Worm (Caenorhabditis elegans) whole organism, L4 larva: ENCODE measurements around the gene ceh-16.

Experiments used
- F10B5.3 ChIP-seq: sonication (generic microtip); optimal IDR thresholded peaks from 2 replicates; lab custom pipeline; 2016; ENCODE audit warnings: mild to moderate bottlenecking, missing genetic modification characterization, missing compliant biosample characterization
- F26F4.8 ChIP-seq: fragments of 200-800 bp; sonication (Bioruptor generic); conservative IDR thresholded peaks from 2 replicates; pipeline ENCODE4 v1.3.6; 2022; ENCODE audit warnings: missing genetic modification characterization, missing compliant biosample characterization
- F49E8.2 ChIP-seq: sonication (generic microtip); optimal IDR thresholded peaks from 2 replicates; lab custom pipeline; 2016; ENCODE audit warnings: missing compliant biosample characterization, mild to moderate bottlenecking, missing genetic modification characterization, borderline replicate concordance
- Y105C5A.15 ChIP-seq: fragments of 200-800 bp; sonication (Bioruptor generic); IDR thresholded peaks from 2 replicates; pipeline ENCODE4 v1.3.6; 2022; ENCODE audit warnings: missing genetic modification characterization, missing compliant biosample characterization
- Y75B8A.6 ChIP-seq: fragments of 200-800 bp; sonication (Bioruptor generic); IDR thresholded peaks from 2 replicates; pipeline ENCODE4 v1.3.6; 2022; ENCODE audit warnings: missing genetic modification reagents, missing genetic modification characterization, missing compliant biosample characterization
- ZK546.5 ChIP-seq, 2 experiments: sonication (generic microtip); optimal IDR thresholded peaks; 2 replicates each; lab custom pipeline; 2017; ENCODE audit warnings: missing biosample characterization in 2 of 2, missing genetic modification characterization in 2 of 2
- aha-1 ChIP-seq: fragments of 150-350 bp; peaks from one replicate; lab custom pipeline; 2014; ENCODE audit warnings: missing biosample characterization, missing genetic modification characterization
- aly-2 ChIP-seq: sonication (generic microtip); optimal IDR thresholded peaks from 2 replicates; lab custom pipeline; 2018; ENCODE audit warnings: missing biosample characterization, missing genetic modification characterization
- arid-1 ChIP-seq: fragments of 200-800 bp; sonication (Bioruptor generic); conservative IDR thresholded peaks from 2 replicates; pipeline ENCODE4 v1.3.6; 2022; ENCODE audit warnings: missing genetic modification reagents, missing genetic modification characterization, missing compliant biosample characterization
- attf-4 ChIP-seq: sonication (generic microtip); optimal IDR thresholded peaks from 3 replicates; lab custom pipeline; 2017; ENCODE audit warnings: missing biosample characterization, missing genetic modification characterization
- ceh-32 ChIP-seq: sonication (generic microtip); optimal IDR thresholded peaks from 2 replicates; lab custom pipeline; 2016; ENCODE audit warnings: mild to moderate bottlenecking, missing genetic modification characterization, missing compliant biosample characterization; ENCODE audit not compliant: poor library complexity
- ceh-44 ChIP-seq: fragments of 200-800 bp; sonication (Bioruptor generic); IDR thresholded peaks from 2 replicates; pipeline ENCODE4 v1.3.6; 2022; ENCODE audit warnings: missing genetic modification reagents, missing genetic modification characterization, missing compliant biosample characterization
- ceh-62 ChIP-seq: sonication (generic microtip); optimal IDR thresholded peaks from 2 replicates; lab custom pipeline; 2017; ENCODE audit warnings: missing biosample characterization, missing genetic modification characterization
- daf-8 ChIP-seq: fragments of 200-800 bp; sonication (Bioruptor generic); IDR thresholded peaks from 2 replicates; pipeline ENCODE4 v1.3.6; 2022; ENCODE audit warnings: missing genetic modification characterization, missing compliant biosample characterization
- dmd-9 ChIP-seq: fragments of 200-800 bp; sonication (Bioruptor generic); IDR thresholded peaks from 2 replicates; pipeline ENCODE4 v1.3.6; 2022; ENCODE audit warnings: missing genetic modification reagents, missing genetic modification characterization, missing compliant biosample characterization
- dpl-1 ChIP-seq: fragments of 150-350 bp; optimal IDR thresholded peaks from 2 replicates; lab custom pipeline; 2014; ENCODE audit warnings: missing biosample characterization, missing genetic modification reagents, missing genetic modification characterization
- duxl-1 ChIP-seq: sonication (generic microtip); optimal IDR thresholded peaks from 2 replicates; lab custom pipeline; 2016; ENCODE audit warnings: mild to moderate bottlenecking, missing genetic modification characterization, moderate library complexity, missing compliant biosample characterization; ENCODE audit not compliant: poor library complexity
- egl-27 ChIP-seq: sonication (generic microtip); optimal IDR thresholded peaks from 3 replicates; lab custom pipeline; 2017; ENCODE audit warnings: missing biosample characterization, missing genetic modification reagents, missing genetic modification characterization
- gei-8 ChIP-seq: fragments of 200-800 bp; sonication (Bioruptor generic); optimal IDR thresholded peaks from 2 replicates; lab custom pipeline; 2018; ENCODE audit warnings: mild to moderate bottlenecking, missing genetic modification characterization, missing compliant biosample characterization
- hif-1 ChIP-seq, 2 experiments: sonication (generic microtip); optimal IDR thresholded peaks; 2 replicates each; lab custom pipeline; 2016 to 2017; ENCODE audit warnings: missing compliant biosample characterization in 2 of 2, missing genetic modification characterization in 2 of 2, missing genetic modification reagents in 2 of 2, missing genotype in 2 of 2, mild to moderate bottlenecking in 1 of 2
- hmg-1.1 ChIP-seq: fragments of 200-800 bp; sonication (Bioruptor generic); IDR thresholded peaks from 2 replicates; pipeline ENCODE4 v1.3.6; 2022; ENCODE audit warnings: missing genetic modification reagents, missing genetic modification characterization, missing compliant biosample characterization
- lim-7 ChIP-seq: fragments of 200-800 bp; sonication (Bioruptor generic); IDR thresholded peaks from 2 replicates; pipeline ENCODE4 v1.3.6; 2022; ENCODE audit warnings: missing genetic modification characterization, missing compliant biosample characterization
- lir-3 ChIP-seq: sonication (generic microtip); optimal IDR thresholded peaks from 2 replicates; lab custom pipeline; 2016; ENCODE audit warnings: mild to moderate bottlenecking, missing genetic modification characterization, missing compliant biosample characterization
- lsy-2 ChIP-seq, 2 experiments: fragments of 150-350 bp in 1 of 2; sonication (generic microtip) in 1 of 2; optimal IDR thresholded peaks; 2 replicates each; lab custom pipeline; 2014 to 2017; ENCODE audit warnings: missing biosample characterization in 2 of 2, missing genetic modification characterization in 2 of 2
- mdt-29 ChIP-seq: fragments of 200-800 bp; sonication (Bioruptor generic); IDR thresholded peaks from 2 replicates; pipeline ENCODE4 v1.3.6; 2022; ENCODE audit warnings: missing genetic modification reagents, missing genetic modification characterization, missing compliant biosample characterization
- mes-2 ChIP-seq: sonication (generic microtip); optimal IDR thresholded peaks from 2 replicates; lab custom pipeline; 2016; ENCODE audit warnings: missing genotype, mild to moderate bottlenecking, missing genetic modification characterization, missing compliant biosample characterization; ENCODE audit not compliant: poor library complexity, severe bottlenecking
- nhr-28 ChIP-seq: fragments of 150-350 bp; optimal IDR thresholded peaks from 2 replicates; lab custom pipeline; 2014; ENCODE audit warnings: missing biosample characterization, missing genetic modification characterization
- pha-4 ChIP-seq, 2 experiments: fragments of 150-350 bp in 1 of 2; fragments of 200-800 bp in 1 of 2; sonication (Bioruptor generic) in 1 of 2; IDR thresholded peaks in 1 of 2; optimal IDR thresholded peaks in 1 of 2; 2 replicates each; pipeline versions ENCODE4 v1.3.6 to Lab custom; 2014 to 2022; ENCODE audit warnings: missing genetic modification characterization in 2 of 2, missing genetic modification reagents in 2 of 2, missing biosample characterization in 1 of 2, missing compliant biosample characterization in 1 of 2
- pqm-1 ChIP-seq: sonication (generic microtip); optimal IDR thresholded peaks from 2 replicates; lab custom pipeline; 2017; ENCODE audit warnings: missing biosample characterization, missing genetic modification characterization
- sdz-12 ChIP-seq: fragments of 200-800 bp; sonication (Bioruptor generic); optimal IDR thresholded peaks from 2 replicates; lab custom pipeline; 2018; ENCODE audit warnings: mild to moderate bottlenecking, missing genetic modification characterization, missing compliant biosample characterization
- snpc-1.2 ChIP-seq: fragments of 200-800 bp; sonication (Bioruptor generic); IDR thresholded peaks from 2 replicates; pipeline ENCODE4 v1.3.6; 2022; ENCODE audit warnings: missing genetic modification reagents, missing genetic modification characterization, missing compliant biosample characterization
- snpc-4 ChIP-seq: fragments of 150-350 bp; optimal IDR thresholded peaks from 2 replicates; lab custom pipeline; 2014; ENCODE audit warnings: missing biosample characterization, missing genetic modification characterization
- spr-1 ChIP-seq: sonication (generic microtip); optimal IDR thresholded peaks from 2 replicates; lab custom pipeline; 2016; ENCODE audit warnings: mild to moderate bottlenecking, missing genetic modification characterization, missing compliant biosample characterization
- tag-97 ChIP-seq: fragments of 200-800 bp; sonication (Bioruptor generic); IDR thresholded peaks from 2 replicates; pipeline ENCODE4 v1.3.6; 2022; ENCODE audit warnings: missing genetic modification characterization, missing compliant biosample characterization
- unc-62 ChIP-seq, 3 experiments: fragments of 150-350 bp in 1 of 3; sonication (generic microtip); optimal IDR thresholded peaks in 2 of 3; peaks in 1 of 3; 1 replicate in 1 of 3; 2 replicates in 2 of 3; lab custom pipeline; 2014 to 2017; ENCODE audit warnings: missing biosample characterization in 3 of 3, missing genetic modification characterization in 3 of 3, missing genetic modification reagents in 3 of 3, missing genotype in 1 of 3
- vab-7 ChIP-seq: fragments of 200-800 bp; sonication (Bioruptor generic); IDR thresholded peaks from 2 replicates; pipeline ENCODE4 v1.3.6; 2022; ENCODE audit warnings: missing genetic modification reagents, missing genetic modification characterization, missing compliant biosample characterization
- zfp-3 ChIP-seq: fragments of 200-800 bp; sonication (Bioruptor generic); conservative IDR thresholded peaks from 2 replicates; pipeline ENCODE4 v1.3.6; 2022; ENCODE audit warnings: missing genetic modification reagents, missing genetic modification characterization, missing compliant biosample characterization
- ztf-11 ChIP-seq: fragments of 150-350 bp; optimal IDR thresholded peaks from 2 replicates; lab custom pipeline; 2014; ENCODE audit warnings: missing biosample characterization, missing genetic modification characterization

Gene ceh-16

DNA sequence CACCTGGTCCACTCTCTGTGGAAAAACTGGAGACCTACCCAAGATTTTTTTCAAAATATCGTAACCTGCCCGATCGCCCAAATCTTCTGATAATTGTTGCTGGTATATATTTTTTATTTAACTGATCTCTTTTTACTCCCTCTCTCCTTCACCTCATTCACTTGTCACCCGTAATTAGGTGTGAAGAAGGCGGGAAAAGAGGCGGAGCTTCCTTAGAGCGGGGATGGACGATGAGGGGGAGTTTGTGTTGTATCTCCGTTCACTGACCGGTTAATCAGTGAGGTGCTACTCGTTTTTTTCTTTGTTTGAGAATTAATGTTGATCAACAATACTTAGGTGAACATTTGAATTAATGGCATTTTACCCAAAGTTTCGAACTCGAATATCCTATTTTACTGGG is at the start of gene ceh-16:
ceh-16 (plus strand) TSS at position 301 of the 400 bp plus-strand sequence.
- no peak for TF ChIP-seq F10B5.3
- no peak for TF ChIP-seq aly-2 (tag; lab: Kevin White, UChicago)
- TF ChIP-seq egl-27, result no peak
- no peak for TF ChIP-seq pqm-1
- TF ChIP-seq F26F4.8 (GFP tag; lab: Robert Waterston, UW), result no peak

DNA sequence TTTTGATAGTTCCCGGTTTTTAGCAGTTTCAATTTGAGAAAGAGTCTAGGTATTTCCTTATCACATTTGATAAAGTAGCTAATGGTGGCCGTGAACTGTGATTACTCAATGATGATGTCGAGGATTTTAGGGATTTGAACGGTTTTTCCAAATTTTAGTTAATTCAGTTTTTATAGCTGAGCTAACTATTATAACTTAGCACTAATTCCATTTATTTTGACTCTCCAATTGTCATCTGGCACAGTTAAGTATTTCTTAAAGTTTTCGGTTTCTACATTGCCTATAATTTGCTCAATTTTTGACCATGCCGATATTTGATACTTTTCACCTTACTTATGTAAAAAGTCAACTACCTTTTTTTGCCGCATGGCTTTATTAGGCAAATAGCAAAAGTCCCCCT is 49.2 kb upstream of the ceh-16 start:
- TF ChIP-seq unc-62 (GFP tag; optimal IDR thresholded peaks at IDR 0.05 in 1 of 2; lab: Kevin White, UChicago) (peak in 1 of 2 experiments; percentile 90), unc-62 (tag; optimal IDR thresholded peaks at IDR 0.05; lab: Kevin White, UChicago) (no peak), ztf-11 (tag; lab: Kevin White, UChicago) (no peak)

DNA sequence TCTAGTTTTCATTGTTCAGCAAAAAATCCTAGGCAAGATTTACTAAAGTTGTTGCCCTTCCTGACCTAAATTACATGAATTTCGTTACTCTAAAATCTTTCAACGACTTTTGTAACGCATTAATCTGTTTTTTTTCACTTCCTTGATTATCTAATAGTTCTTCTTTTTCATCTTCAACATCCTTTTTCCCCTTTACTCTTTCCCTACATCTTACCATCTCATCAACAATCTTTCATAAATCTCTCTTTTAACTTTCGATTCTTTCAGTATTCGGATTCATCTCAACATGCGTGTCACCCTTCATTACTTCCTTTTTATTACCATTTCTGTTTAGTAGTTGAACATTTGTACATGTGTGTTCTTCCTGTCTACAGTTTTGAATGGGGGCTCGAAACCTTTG is 48.7 kb upstream of the ceh-16 start:
- TF ChIP-seq lim-7 (GFP tag; lab: Robert Waterston, UW) (no peak), pha-4 (GFP tag; IDR thresholded peaks at IDR 0.05; lab: Robert Waterston, UW) (no peak), pha-4 (tag; optimal IDR thresholded peaks at IDR 0.05; lab: Kevin White, UChicago) (no peak), Y75B8A.6 (GFP tag; lab: Robert Waterston, UW) (no peak), aly-2 (tag; lab: Kevin White, UChicago) (no peak), hmg-1.1 (GFP tag; lab: Robert Waterston, UW) (no peak), ZK546.5 (tag; optimal IDR thresholded peaks at IDR 0.05; lab: Kevin White, UChicago) (no peak), tag-97 (GFP tag; lab: Robert Waterston, UW) (no peak), ceh-62 (tag; lab: Kevin White, UChicago) (no peak), gei-8 (GFP tag; lab: Kevin White, UChicago) (no peak), ceh-32 (tag; lab: Kevin White, UChicago) (no peak), snpc-4 (tag; lab: Kevin White, UChicago) (no peak), sdz-12 (GFP tag; lab: Kevin White, UChicago) (no peak), daf-8 (no peak)

DNA sequence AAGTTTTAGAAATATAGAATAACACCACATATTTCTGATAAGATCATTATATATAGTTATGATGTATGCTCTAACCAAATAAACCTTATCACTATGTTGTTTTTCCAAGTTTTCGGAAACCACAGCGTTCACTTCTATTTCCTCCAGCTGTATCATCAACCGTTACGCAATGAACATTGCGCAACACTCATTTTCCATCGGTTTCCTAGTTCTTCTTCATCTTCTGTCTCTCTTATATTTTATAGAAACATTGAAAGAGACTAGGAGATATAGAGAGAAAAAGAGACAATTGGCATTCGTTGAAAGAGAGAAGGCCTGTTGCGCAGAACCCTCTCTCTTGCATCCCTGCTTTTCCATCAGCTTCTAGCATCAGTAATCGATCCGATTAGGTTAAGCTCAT is 48.2 kb upstream of the ceh-16 start:
- no peak for TF ChIP-seq hif-1 (tag; optimal IDR thresholded peaks at IDR 0.05; lab: Kevin White, UChicago)
- no peak for TF ChIP-seq F49E8.2 (tag; lab: Kevin White, UChicago)
- no peak for TF ChIP-seq arid-1 (GFP tag; lab: Robert Waterston, UW)
- TF ChIP-seq mes-2, result no peak
- peak; percentile 18 for TF ChIP-seq nhr-28 (tag; lab: Kevin White, UChicago)
- no peak for TF ChIP-seq pqm-1
- TF ChIP-seq F26F4.8 (GFP tag; lab: Robert Waterston, UW), result no peak
- no peak for TF ChIP-seq Y75B8A.6 (GFP tag; lab: Robert Waterston, UW)
- TF ChIP-seq lsy-2 (tag; optimal IDR thresholded peaks at IDR 0.05; lab: Kevin White, UChicago), result no peak
- TF ChIP-seq ZK546.5 (tag; optimal IDR thresholded peaks at IDR 0.05; lab: Kevin White, UChicago), result no peak
- peak; percentile 84 for TF ChIP-seq aha-1 (tag; lab: Kevin White, UChicago)
- TF ChIP-seq duxl-1, result no peak
- no peak for TF ChIP-seq dmd-9 (GFP tag; lab: Robert Waterston, UW)
- no peak for TF ChIP-seq gei-8 (GFP tag; lab: Kevin White, UChicago)

DNA sequence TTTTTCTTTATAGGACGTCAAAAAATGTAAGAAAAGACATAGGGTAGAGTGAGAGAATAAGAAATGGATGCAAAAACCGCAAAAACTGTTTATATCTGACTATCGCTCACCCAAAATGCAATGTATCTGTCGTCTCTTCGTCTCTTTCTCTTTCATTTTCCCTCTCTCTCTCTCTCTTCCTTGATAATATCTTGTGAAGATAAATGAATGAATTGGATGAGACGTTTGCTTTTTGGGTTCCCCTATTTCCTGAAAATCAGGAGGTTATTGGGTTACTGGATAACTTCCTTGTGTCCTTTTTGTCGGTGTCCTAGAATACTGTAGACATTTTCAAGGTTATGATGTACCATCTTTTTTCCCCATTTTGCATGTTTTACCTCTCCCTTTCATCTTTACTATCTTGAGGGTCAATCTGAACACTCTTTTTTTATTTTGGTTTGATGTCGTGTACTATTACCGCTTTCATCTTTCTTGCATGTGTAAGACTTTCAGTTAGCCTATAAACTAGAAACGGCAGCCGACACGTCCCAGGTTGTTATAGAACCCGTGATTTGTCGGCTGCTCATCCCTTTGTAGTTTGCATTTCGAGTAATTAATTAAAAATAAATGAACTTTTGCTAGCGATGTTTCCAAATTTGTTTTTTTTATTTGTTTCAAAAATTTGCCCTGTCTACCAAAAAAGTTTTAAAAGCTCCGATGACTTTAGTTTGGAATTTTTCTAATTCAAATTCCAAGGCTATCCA is 47.0 kb upstream of the ceh-16 start:
- TF ChIP-seq mdt-29 (GFP tag; lab: Robert Waterston, UW) (no peak), Y105C5A.15 (no peak), vab-7 (GFP tag; lab: Robert Waterston, UW) (no peak), aha-1 (tag; lab: Kevin White, UChicago) (peak; percentile 67), snpc-1.2 (GFP tag; lab: Robert Waterston, UW) (no peak), ceh-44 (GFP tag; lab: Robert Waterston, UW) (no peak), attf-4 (tag; lab: Kevin White, UChicago) (no peak), F49E8.2 (tag; lab: Kevin White, UChicago) (no peak), lir-3 (no peak), ceh-62 (tag; lab: Kevin White, UChicago) (no peak), spr-1 (tag; lab: Kevin White, UChicago) (no peak), sdz-12 (GFP tag; lab: Kevin White, UChicago) (no peak), zfp-3 (GFP tag; lab: Robert Waterston, UW) (no peak), dpl-1 (GFP tag; lab: Kevin White, UChicago) (no peak), nhr-28 (tag; lab: Kevin White, UChicago) (peak; percentile 15), unc-62 (GFP tag; optimal IDR thresholded peaks at IDR 0.05 in 1 of 2; lab: Kevin White, UChicago) (peak in 1 of 2 experiments; percentile 72), unc-62 (tag; optimal IDR thresholded peaks at IDR 0.05; lab: Kevin White, UChicago) (no peak)
